Fruit fly (Drosophila melanogaster): Measurements from ENCODE around the gene CG14325.
A peak's percentile ranks its signal among the peaks of the same experiment; 100 is the strongest.

CG14325 gene

dm6 chr3R:17647444-17647843, 20.5 kb downstream of the CG14325 start, which contains the start of gene CG14322 (continued):
- no peak for TF ChIP-seq ab (GFP tag; optimal IDR thresholded peaks at IDR 0.05)
- no peak for TF ChIP-seq Aef1 (GFP tag; IDR thresholded peaks at IDR 0.05)
- TF ChIP-seq wek (GFP tag; optimal IDR thresholded peaks at IDR 0.05) = no peak
- no peak for TF ChIP-seq fru (optimal IDR thresholded peaks at IDR 0.05)
- no peak for TF ChIP-seq al (GFP tag; IDR thresholded peaks at IDR 0.05)
- no peak for TF ChIP-seq cad (GFP tag; optimal IDR thresholded peaks at IDR 0.05)
- no peak for TF ChIP-seq Nf-YB (GFP tag; optimal IDR thresholded peaks at IDR 0.05)
- no peak for TF ChIP-seq CG3407 (GFP tag; optimal IDR thresholded peaks at IDR 0.05)
- TF ChIP-seq CG10274 (GFP tag; optimal IDR thresholded peaks at IDR 0.05) = no peak
- no peak for TF ChIP-seq CG17186 (GFP tag; optimal IDR thresholded peaks at IDR 0.05)
- peak; percentile 4 for TF ChIP-seq pfk (GFP tag; optimal IDR thresholded peaks at IDR 0.05)
- peak; percentile 45; the same call in 2 of the 4 replicates for TF ChIP-seq Dll (GFP tag; IDR thresholded peaks at IDR 0.05; ENCODE audit: partially characterized antibody)
- TF ChIP-seq exex (tag; optimal IDR thresholded peaks at IDR 0.05) = no peak
- no peak for TF ChIP-seq D (optimal IDR thresholded peaks at IDR 0.05)
- TF ChIP-seq D (GFP tag; optimal IDR thresholded peaks at IDR 0.05) = no peak
- TF ChIP-seq wor (GFP tag; IDR thresholded peaks at IDR 0.05) = no peak
- TF ChIP-seq Scr (GFP tag; IDR thresholded peaks at IDR 0.05; ENCODE audit: partially characterized antibody) = 0 out of 2 replicates have a peak, but pooled peaks have one; percentile 33
- TF ChIP-seq CG2120 (GFP tag; optimal IDR thresholded peaks at IDR 0.05) = peak; percentile 32
- no peak for TF ChIP-seq gcm2 (GFP tag; optimal IDR thresholded peaks at IDR 0.05)
- TF ChIP-seq Sry-β (GFP tag; optimal IDR thresholded peaks at IDR 0.05) = no peak
- no peak for TF ChIP-seq sens-2 (GFP tag; IDR thresholded peaks at IDR 0.05)
- TF ChIP-seq CG8765 (GFP tag; IDR thresholded peaks at IDR 0.05) = no peak
- TF ChIP-seq CG2889 (GFP tag; IDR thresholded peaks at IDR 0.05) = no peak
- TF ChIP-seq grau (tag; optimal IDR thresholded peaks at IDR 0.05) = peak; percentile 9
- TF ChIP-seq CG17385 (GFP tag; optimal IDR thresholded peaks at IDR 0.05) = no peak
- no peak for TF ChIP-seq CG3838 (GFP tag; optimal IDR thresholded peaks at IDR 0.05)
- TF ChIP-seq CG9437 (GFP tag; optimal IDR thresholded peaks at IDR 0.05) = peak; percentile 97
- no peak for TF ChIP-seq CG8478 (optimal IDR thresholded peaks at IDR 0.05)
- peak; percentile 29; the same call in 1 of the 3 replicates for TF ChIP-seq knrl (GFP tag; IDR thresholded peaks at IDR 0.05; ENCODE audit: partially characterized antibody)
- no peak for TF ChIP-seq CG1233 (GFP tag; optimal IDR thresholded peaks at IDR 0.05)
- no peak for TF ChIP-seq CG2199 (GFP tag; IDR thresholded peaks at IDR 0.05)
- TF ChIP-seq HmgD (GFP tag; optimal IDR thresholded peaks at IDR 0.05) = no peak
- no peak for TF ChIP-seq CG7271 (tag; optimal IDR thresholded peaks at IDR 0.05)
- no peak for TF ChIP-seq CG17361 (GFP tag; IDR thresholded peaks at IDR 0.05)
- no peak for TF ChIP-seq hkb (optimal IDR thresholded peaks at IDR 0.05)
- TF ChIP-seq hkb (GFP tag; IDR thresholded peaks at IDR 0.05) = no peak
- TF ChIP-seq Mad (GFP tag; optimal IDR thresholded peaks at IDR 0.05) = no peak
- peak; percentile 76 for TF ChIP-seq row (GFP tag; IDR thresholded peaks at IDR 0.05)
- no peak for TF ChIP-seq pros (GFP tag; optimal IDR thresholded peaks at IDR 0.05)
- no peak for TF ChIP-seq CG13624 (GFP tag; optimal IDR thresholded peaks at IDR 0.05)
- no peak for TF ChIP-seq Fer3 (tag; optimal IDR thresholded peaks at IDR 0.05)
- TF ChIP-seq CG6689 (GFP tag; IDR thresholded peaks at IDR 0.05) = no peak
- TF ChIP-seq ci (GFP tag; IDR thresholded peaks at IDR 0.05) = no peak
- no peak for TF ChIP-seq tup (GFP tag; optimal IDR thresholded peaks at IDR 0.05)
- TF ChIP-seq CG10565 (GFP tag; optimal IDR thresholded peaks at IDR 0.05) = no peak
- no peak for TF ChIP-seq CG42726 (GFP tag; IDR thresholded peaks at IDR 0.05; ENCODE audit: partially characterized antibody)
- peak; percentile 7 for TF ChIP-seq zfh2 (GFP tag; optimal IDR thresholded peaks at IDR 0.05)
- no peak for TF ChIP-seq Drgx (GFP tag; IDR thresholded peaks at IDR 0.05)
- TF ChIP-seq CG7963 (GFP tag; IDR thresholded peaks at IDR 0.05; ENCODE audit: partially characterized antibody) = no peak
- peak; percentile 12 for TF ChIP-seq CoRest (tag; optimal IDR thresholded peaks at IDR 0.05)
- no peak for TF ChIP-seq CrebB (tag; optimal IDR thresholded peaks at IDR 0.05)
- TF ChIP-seq CG3995 (GFP tag; optimal IDR thresholded peaks at IDR 0.05) = peak; percentile 95
- peak; percentile 30 for TF ChIP-seq CG12391 (tag; optimal IDR thresholded peaks at IDR 0.05)
